Worm (Caenorhabditis elegans) whole organism, L3 larva: Measurements from ENCODE around the gene fndc-1.

ENCODE experiments used
- ZK546.5 ChIP-seq: sonication (generic microtip); optimal IDR thresholded peaks from 2 replicates; lab custom pipeline; 2017; ENCODE audit warnings: missing biosample characterization, missing genetic modification characterization
- aly-2 ChIP-seq: fragments of 150-350 bp; optimal IDR thresholded peaks from 2 replicates; lab custom pipeline; 2014; ENCODE audit warnings: missing biosample characterization, missing genetic modification characterization
- ama-1 ChIP-seq: fragments of 150-350 bp; optimal IDR thresholded peaks from 2 replicates; lab custom pipeline; 2018
- ceh-16 ChIP-seq: sonication (generic microtip); optimal IDR thresholded peaks from 2 replicates; lab custom pipeline; 2017; ENCODE audit warnings: missing biosample characterization, missing genetic modification characterization
- ceh-82 ChIP-seq: fragments of 150-350 bp; optimal IDR thresholded peaks from 2 replicates; lab custom pipeline; 2014; ENCODE audit warnings: missing biosample characterization, missing genetic modification characterization
- elt-2 ChIP-seq: sonication (generic microtip); optimal IDR thresholded peaks from 2 replicates; lab custom pipeline; 2016; ENCODE audit warnings: missing genetic modification reagents, mild to moderate bottlenecking, missing genetic modification characterization, missing compliant biosample characterization
- fos-1 ChIP-seq: fragments of 150-350 bp; optimal IDR thresholded peaks from 2 replicates; lab custom pipeline; 2014; ENCODE audit warnings: missing biosample characterization, missing genetic modification characterization
- mml-1 ChIP-seq: fragments of 150-350 bp; sonication (generic microtip); optimal IDR thresholded peaks from 3 replicates; lab custom pipeline; 2014; ENCODE audit warnings: missing biosample characterization, missing genetic modification characterization
- nfya-1 ChIP-seq: sonication (generic microtip); optimal IDR thresholded peaks from 2 replicates; lab custom pipeline; 2017; ENCODE audit warnings: missing genetic modification characterization, mild to moderate bottlenecking, missing compliant biosample characterization, antibody characterized with exemption, moderate library complexity; ENCODE audit not compliant: insufficient read depth
- nhr-23 ChIP-seq: fragments of 150-350 bp; optimal IDR thresholded peaks from 2 replicates; lab custom pipeline; 2014; ENCODE audit warnings: missing biosample characterization, missing genetic modification reagents, missing genetic modification characterization
- nhr-43 ChIP-seq: sonication (generic microtip); optimal IDR thresholded peaks from 2 replicates; lab custom pipeline; 2016; ENCODE audit warnings: mild to moderate bottlenecking, missing genetic modification characterization, missing compliant biosample characterization; ENCODE audit not compliant: poor library complexity, severe bottlenecking
- nhr-77 ChIP-seq: fragments of 150-350 bp; optimal IDR thresholded peaks from 2 replicates; lab custom pipeline; 2014; ENCODE audit warnings: missing biosample characterization, missing genetic modification characterization
- unc-62 ChIP-seq: fragments of 150-350 bp; sonication (generic microtip); optimal IDR thresholded peaks from 4 replicates; lab custom pipeline; 2014; ENCODE audit warnings: missing biosample characterization, missing genetic modification reagents, missing genetic modification characterization

DNA sequence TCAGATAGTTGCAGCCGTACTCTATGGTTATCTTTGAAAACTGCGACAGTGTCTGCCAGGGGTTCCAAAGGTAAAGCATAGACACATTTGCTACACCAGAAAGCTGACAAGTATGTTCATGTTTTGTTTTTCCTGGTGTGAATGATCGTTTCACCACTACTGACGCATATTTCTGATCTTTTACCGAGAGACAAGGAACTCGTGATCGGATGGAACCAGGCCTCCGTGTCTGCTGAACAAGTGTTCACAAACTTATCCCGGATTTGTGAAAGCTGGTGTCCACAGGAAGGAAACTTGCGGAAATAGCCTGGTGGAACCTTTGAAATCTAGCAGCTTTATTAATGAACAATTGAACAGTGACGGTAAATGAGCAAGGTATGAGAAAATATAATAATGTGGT, 22.6 kb upstream of the fndc-1 start:
- TF ChIP-seq nhr-77, result no peak
- TF ChIP-seq aly-2 (tag; lab: Kevin White, UChicago), result no peak
- TF ChIP-seq ZK546.5 (tag; lab: Kevin White, UChicago), result no peak
- TF ChIP-seq ceh-16 (tag; lab: Kevin White, UChicago), result no peak
- TF ChIP-seq ceh-82 (tag; lab: Kevin White, UChicago), result no peak
- TF ChIP-seq fos-1, result no peak
- no peak for TF ChIP-seq unc-62 (GFP tag; lab: Kevin White, UChicago)
- no peak for TF ChIP-seq elt-2
- TF ChIP-seq mml-1 (tag; lab: Kevin White, UChicago), result no peak
- TF ChIP-seq ama-1 (lab: Kevin White, UChicago), result no peak
- TF ChIP-seq nhr-43 (tag; lab: Kevin White, UChicago), result no peak
- TF ChIP-seq nfya-1, result no peak
- TF ChIP-seq nhr-23 (tag; lab: Kevin White, UChicago), result no peak
